Fruit fly (Drosophila melanogaster) whole organism, embryonic: ENCODE results near the gene CG3184.

Experiments
- Abd-B ChIP-seq: fragments of 200-800 bp; sonication (Bioruptor generic); optimal IDR thresholded peaks from 2 replicates; lab custom pipeline; 2018; ENCODE audit warnings: missing biosample characterization, mild to moderate bottlenecking, missing genetic modification characterization, moderate library complexity
- Ada2b ChIP-seq: fragments of 200-800 bp; sonication (Bioruptor generic); IDR thresholded peaks from 2 replicates; pipeline ENCODE4 v1.3.6; 2022; ENCODE audit warnings: missing biosample characterization, missing genetic modification characterization
- Atf3 ChIP-seq: fragments of 200-800 bp; sonication (Bioruptor generic); optimal IDR thresholded peaks from 3 replicates; lab custom pipeline; 2016; ENCODE audit warnings: missing biosample characterization, missing genetic modification characterization
- C15 ChIP-seq: fragments of 200-800 bp; sonication (Bioruptor generic); IDR thresholded peaks from 3 replicates; pipeline ENCODE4 v1.3.6; 2022; ENCODE audit warnings: missing biosample characterization, missing genetic modification characterization
- CG10321 ChIP-seq: fragments of 200-800 bp; sonication (Bioruptor generic); IDR thresholded peaks from 2 replicates; pipeline ENCODE4 v1.3.6; 2022; ENCODE audit warnings: missing biosample characterization, missing genetic modification characterization
- CG10543 ChIP-seq: fragments of 200-800 bp; sonication (Bioruptor generic); optimal IDR thresholded peaks from 3 replicates; lab custom pipeline; 2017; ENCODE audit warnings: missing biosample characterization, mild to moderate bottlenecking, missing genetic modification characterization, moderate library complexity
- CG10959 ChIP-seq: fragments of 200-800 bp; sonication (Bioruptor generic); IDR thresholded peaks from 2 replicates; pipeline ENCODE4 v1.3.6; 2022; ENCODE audit warnings: missing biosample characterization, missing genetic modification characterization
- CG14710 ChIP-seq: fragments of 200-800 bp; sonication (Bioruptor generic); optimal IDR thresholded peaks from 3 replicates; lab custom pipeline; 2019; ENCODE audit warnings: missing biosample characterization, mild to moderate bottlenecking, missing genetic modification characterization, moderate library complexity
- CG15269 ChIP-seq: fragments of 200-800 bp; sonication (Bioruptor generic); optimal IDR thresholded peaks from 2 replicates; lab custom pipeline; 2018; ENCODE audit warnings: missing biosample characterization, mild to moderate bottlenecking, missing genetic modification characterization, moderate library complexity
- CG15479 ChIP-seq: fragments of 200-800 bp; sonication (Bioruptor generic); optimal IDR thresholded peaks from 3 replicates; lab custom pipeline; 2019; ENCODE audit warnings: missing biosample characterization, mild to moderate bottlenecking, missing genetic modification characterization, moderate library complexity
- CG17385 ChIP-seq: fragments of 200-800 bp; sonication (Bioruptor generic); optimal IDR thresholded peaks from 3 replicates; lab custom pipeline; 2018; ENCODE audit warnings: missing biosample characterization, mild to moderate bottlenecking, missing genetic modification characterization
- CG18764 ChIP-seq: fragments of 200-800 bp; sonication (Bioruptor generic); optimal IDR thresholded peaks from 3 replicates; lab custom pipeline; 2016; ENCODE audit warnings: missing biosample characterization, missing genetic modification characterization
- CG2202 ChIP-seq: fragments of 200-800 bp; sonication (Bioruptor generic); optimal IDR thresholded peaks from 2 replicates; lab custom pipeline; 2018; ENCODE audit warnings: missing biosample characterization, mild to moderate bottlenecking, missing genetic modification characterization
- CG2875 ChIP-seq: fragments of 200-800 bp; sonication (Bioruptor generic); optimal IDR thresholded peaks from 2 replicates; lab custom pipeline; 2017; ENCODE audit warnings: missing biosample characterization, mild to moderate bottlenecking, missing genetic modification characterization, missing genetic modification reagents
- CG31441 ChIP-seq: fragments of 200-800 bp; sonication (Bioruptor generic); IDR thresholded peaks from 2 replicates; pipeline ENCODE4 v1.3.6; 2022; ENCODE audit warnings: missing biosample characterization, missing genetic modification characterization
- CG34376 ChIP-seq: fragments of 200-800 bp; sonication (Bioruptor generic); optimal IDR thresholded peaks from 2 replicates; lab custom pipeline; 2018; ENCODE audit warnings: missing biosample characterization, mild to moderate bottlenecking, missing genetic modification characterization
- CG4328 ChIP-seq: fragments of 200-800 bp; sonication (Bioruptor generic); optimal IDR thresholded peaks from 3 replicates; lab custom pipeline; 2017; ENCODE audit warnings: missing biosample characterization, missing genetic modification reagents, missing genetic modification characterization
- CG4617 ChIP-seq: fragments of 200-800 bp; sonication (Bioruptor generic); optimal IDR thresholded peaks from 3 replicates; lab custom pipeline; 2016; ENCODE audit warnings: missing biosample characterization, missing genetic modification characterization, borderline replicate concordance
- CG4730 ChIP-seq: fragments of 200-800 bp; sonication (Bioruptor generic); IDR thresholded peaks from 2 replicates; pipeline ENCODE4 v1.3.6; 2022; ENCODE audit warnings: missing biosample characterization, missing genetic modification characterization
- CG7372 ChIP-seq: fragments of 200-800 bp; sonication (Bioruptor generic); IDR thresholded peaks from 2 replicates; pipeline ENCODE4 v1.3.6; 2022; ENCODE audit warnings: missing biosample characterization, missing genetic modification characterization
- D19A ChIP-seq: fragments of 200-800 bp; optimal IDR thresholded peaks from 3 replicates; lab custom pipeline; 2019; ENCODE audit warnings: missing biosample characterization, mild to moderate bottlenecking, missing genetic modification characterization, moderate library complexity
- Dek ChIP-seq: fragments of 200-800 bp; sonication (Bioruptor generic); optimal IDR thresholded peaks from 3 replicates; lab custom pipeline; 2019; ENCODE audit warnings: missing biosample characterization, mild to moderate bottlenecking, missing genetic modification characterization, moderate library complexity
- GATAe ChIP-seq: fragments of 200-800 bp; sonication (Bioruptor generic); conservative IDR thresholded peaks from 2 replicates; pipeline ENCODE4 v1.3.6; 2022; ENCODE audit warnings: missing biosample characterization, missing genetic modification characterization
- H2.0 ChIP-seq: fragments of 200-800 bp; sonication (Bioruptor generic); IDR thresholded peaks from 2 replicates; pipeline ENCODE4 v1.3.6; 2022; ENCODE audit warnings: missing biosample characterization, missing genetic modification characterization
- Hand ChIP-seq: fragments of 200-800 bp; sonication (Bioruptor generic); optimal IDR thresholded peaks from 2 replicates; lab custom pipeline; 2017; ENCODE audit warnings: mild to moderate bottlenecking, missing biosample characterization, missing genetic modification reagents, missing genetic modification characterization
- Hr3 ChIP-seq: fragments of 200-800 bp; sonication (Bioruptor generic); optimal IDR thresholded peaks from 3 replicates; lab custom pipeline; 2016; ENCODE audit warnings: missing biosample characterization, missing genetic modification characterization
- Ssrp ChIP-seq: fragments of 200-800 bp; sonication (Bioruptor generic); optimal IDR thresholded peaks from 2 replicates; lab custom pipeline; 2018; ENCODE audit warnings: missing biosample characterization, mild to moderate bottlenecking, missing genetic modification characterization, moderate library complexity
- Usf ChIP-seq: fragments of 200-800 bp; sonication (Bioruptor generic); optimal IDR thresholded peaks from 2 replicates; lab custom pipeline; 2017; ENCODE audit warnings: missing genotype, missing biosample characterization, missing genetic modification characterization
- caup ChIP-seq: fragments of 200-800 bp; sonication (Bioruptor generic); optimal IDR thresholded peaks from 3 replicates; lab custom pipeline; 2017; ENCODE audit warnings: missing biosample characterization, mild to moderate bottlenecking, missing genetic modification characterization, moderate library complexity; ENCODE audit not compliant: severe bottlenecking
- chinmo ChIP-seq: fragments of 200-800 bp; sonication (Bioruptor generic); IDR thresholded peaks from 4 replicates; pipeline ENCODE4 v1.3.6; 2022; ENCODE audit warnings: missing biosample characterization, missing genetic modification characterization; ENCODE audit not compliant: partially characterized antibody
- crp ChIP-seq, 2 experiments: fragments of 200-800 bp; sonication (Bioruptor generic); optimal IDR thresholded peaks; 2 replicates in 1 of 2; 3 replicates in 1 of 2; lab custom pipeline; 2017; ENCODE audit warnings: missing biosample characterization in 2 of 2, missing genetic modification characterization in 2 of 2, mild to moderate bottlenecking in 1 of 2, moderate library complexity in 1 of 2
- danr ChIP-seq: fragments of 200-800 bp; sonication (Bioruptor generic); IDR thresholded peaks from 2 replicates; pipeline ENCODE4 v1.3.6; 2022; ENCODE audit warnings: missing biosample characterization, missing genetic modification characterization
- dimm ChIP-seq: fragments of 200-800 bp; sonication (Bioruptor generic); IDR thresholded peaks from 2 replicates; pipeline ENCODE4 v1.3.6; 2022; ENCODE audit warnings: missing biosample characterization, missing genetic modification characterization
- dpn ChIP-seq, 2 experiments: fragments of 200-800 bp; sonication (Bioruptor generic); optimal IDR thresholded peaks; 3 replicates each; lab custom pipeline; 2016; ENCODE audit warnings: missing biosample characterization in 2 of 2, missing genetic modification characterization in 2 of 2
- gcm ChIP-seq: fragments of 200-800 bp; sonication (Bioruptor generic); optimal IDR thresholded peaks from 2 replicates; lab custom pipeline; 2019; ENCODE audit warnings: missing biosample characterization, mild to moderate bottlenecking, missing genetic modification characterization, moderate library complexity
- gt ChIP-seq: fragments of 200-800 bp; sonication (Bioruptor generic); IDR thresholded peaks from 2 replicates; pipeline ENCODE4 v1.3.6; 2022; ENCODE audit warnings: missing biosample characterization, missing genetic modification characterization
- hkb ChIP-seq, 2 experiments: fragments of 200-800 bp in 1 of 2; fragments of >200 bp in 1 of 2; sonication (Bioruptor generic) in 1 of 2; IDR thresholded peaks in 1 of 2; optimal IDR thresholded peaks in 1 of 2; 2 replicates each; pipeline versions ENCODE4 v1.3.6 to Lab custom; 2017 to 2022; ENCODE audit warnings: missing biosample characterization in 1 of 2, missing genetic modification characterization in 1 of 2
- jigr1 ChIP-seq: fragments of 200-800 bp; sonication (Bioruptor generic); IDR thresholded peaks from 3 replicates; pipeline ENCODE4 v1.3.6; 2022; ENCODE audit warnings: missing biosample characterization, missing genetic modification characterization
- jumu ChIP-seq: fragments of 200-800 bp; sonication (Bioruptor generic); optimal IDR thresholded peaks from 3 replicates; lab custom pipeline; 2016; ENCODE audit warnings: missing biosample characterization, missing genetic modification characterization
- kah ChIP-seq: fragments of 200-800 bp; sonication (Bioruptor generic); optimal IDR thresholded peaks from 2 replicates; lab custom pipeline; 2018; ENCODE audit warnings: missing biosample characterization, mild to moderate bottlenecking, missing genetic modification characterization
- sc ChIP-seq, 3 experiments: fragments of >200 bp in 2 of 3; fragments of 200-800 bp in 1 of 3; sonication (Bioruptor generic) in 1 of 3; optimal IDR thresholded peaks; 2 replicates in 2 of 3; 3 replicates in 1 of 3; lab custom pipeline; 2017; ENCODE audit warnings: mild to moderate bottlenecking in 1 of 3, missing biosample characterization in 1 of 3, missing genetic modification characterization in 1 of 3, missing genetic modification reagents in 1 of 3
- shn ChIP-seq: fragments of 200-800 bp; sonication (Bioruptor generic); optimal IDR thresholded peaks from 3 replicates; lab custom pipeline; 2016; ENCODE audit warnings: missing biosample characterization, missing genetic modification characterization
- sim ChIP-seq: fragments of 200-800 bp; sonication (Bioruptor generic); IDR thresholded peaks from 2 replicates; pipeline ENCODE4 v1.3.6; 2022; ENCODE audit warnings: missing biosample characterization, missing genetic modification characterization
- sna ChIP-seq: fragments of 200-800 bp; sonication (Bioruptor generic); IDR thresholded peaks from 2 replicates; pipeline ENCODE4 v1.3.6; 2022; ENCODE audit warnings: missing biosample characterization, missing genetic modification characterization; ENCODE audit not compliant: partially characterized antibody
- toy ChIP-seq: fragments of 200-800 bp; sonication (Bioruptor generic); IDR thresholded peaks from 2 replicates; pipeline ENCODE4 v1.3.6; 2022; ENCODE audit warnings: missing biosample characterization, missing genetic modification characterization
- tup ChIP-seq: fragments of 200-800 bp; sonication (Bioruptor generic); optimal IDR thresholded peaks from 2 replicates; lab custom pipeline; 2016; ENCODE audit warnings: missing biosample characterization, mild to moderate bottlenecking, missing genetic modification characterization, moderate library complexity
- twi ChIP-seq: fragments of 200-800 bp; optimal IDR thresholded peaks from 2 replicates; lab custom pipeline; 2019; ENCODE audit warnings: missing biosample characterization, mild to moderate bottlenecking, missing genetic modification characterization, moderate library complexity

CG3184 gene

DNA sequence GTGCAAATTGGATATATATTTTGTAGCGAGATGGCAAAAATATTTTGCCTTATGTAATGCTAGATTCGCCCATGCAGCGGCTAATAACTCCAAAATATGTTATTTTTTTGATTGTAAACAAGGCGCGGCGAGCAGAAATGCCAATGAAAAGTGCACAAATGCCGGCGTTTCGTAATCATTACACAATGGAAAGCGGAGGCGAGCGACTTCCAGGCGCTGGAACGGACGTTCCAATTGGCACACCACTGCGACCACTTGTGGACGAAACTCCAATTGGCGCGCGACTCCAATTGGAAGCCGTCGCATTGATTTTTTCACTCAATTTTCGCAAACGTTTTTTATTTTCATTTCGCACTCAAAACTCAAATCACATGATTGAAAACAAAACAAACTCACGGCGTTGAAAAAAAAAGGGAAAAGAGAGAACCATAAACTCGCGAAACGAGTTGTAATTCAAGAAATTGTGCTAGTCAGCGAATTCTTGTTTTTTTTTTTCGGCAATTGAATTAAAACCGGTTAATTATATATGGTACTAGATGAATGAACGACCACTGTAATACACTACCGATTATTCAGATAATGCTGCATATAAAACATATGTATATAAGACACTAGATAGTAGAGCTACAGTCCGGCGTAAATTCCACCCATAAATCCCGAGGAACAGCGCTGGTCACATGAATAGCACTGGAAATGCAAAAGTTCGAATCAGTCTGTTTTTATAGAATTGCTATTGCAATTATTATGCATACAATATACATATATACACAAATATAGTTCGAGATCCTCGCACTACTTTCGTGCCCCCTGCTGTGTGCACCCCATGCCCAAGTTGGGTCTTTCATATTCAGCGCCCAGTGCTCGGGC lies 9.7 kb downstream of the CG3184 start, which contains the start of gene ND-ASHI (continued):
- peak; percentile 73 for TF ChIP-seq twi
- TF ChIP-seq jumu (GFP tag; lab: Kevin White, UChicago): peak; percentile 86
- peak; percentile 93 for TF ChIP-seq H2.0
- TF ChIP-seq chinmo: 0 out of 4 replicates have a peak, but pooled peaks have one; percentile 4
- TF ChIP-seq tup: peak; percentile 92
- peak; percentile 65 for TF ChIP-seq CG10321 (GFP tag; lab: Robert Waterston, UW)
- peak; percentile 87 for TF ChIP-seq CG2875
- peak in 1 of 2 experiments; percentile 49 for TF ChIP-seq crp (GFP tag; optimal IDR thresholded peaks at IDR 0.05; lab: Kevin White, UChicago)
- peak; percentile 89 for TF ChIP-seq CG31441 (GFP tag; lab: Robert Waterston, UW)
- peak; percentile 92 for TF ChIP-seq CG17385 (GFP tag; lab: Kevin White, UChicago)
- peak; percentile 90 for TF ChIP-seq Hr3 (GFP tag; lab: Kevin White, UChicago)
- peak; percentile 85 for TF ChIP-seq GATAe (GFP tag; lab: Robert Waterston, UW)
- TF ChIP-seq C15 (GFP tag; lab: Robert Waterston, UW): peak; percentile 94
- TF ChIP-seq Ssrp (tag; lab: Kevin White, UChicago): peak; percentile 84
- peak; percentile 88 for TF ChIP-seq dimm
- peak; percentile 77 for TF ChIP-seq Atf3 (GFP tag; lab: Kevin White, UChicago)
- peak; percentile 96 for TF ChIP-seq Hand (GFP tag; lab: Kevin White, UChicago)
- peak; percentile 89 for TF ChIP-seq Usf (GFP tag; lab: Kevin White, UChicago)
- TF ChIP-seq CG14710: peak; percentile 79
- TF ChIP-seq shn (GFP tag; lab: Kevin White, UChicago): peak; percentile 77
- TF ChIP-seq CG4328 (GFP tag; lab: Kevin White, UChicago): peak; percentile 83
- peak; percentile 90 for TF ChIP-seq D19A
- TF ChIP-seq CG4617: peak; percentile 85
- peak; percentile 84 for TF ChIP-seq gcm (GFP tag; lab: Kevin White, UChicago)
- peak; percentile 96 for TF ChIP-seq Ada2b (GFP tag; lab: Robert Waterston, UW)
- peak; percentile 86 for TF ChIP-seq CG10959 (GFP tag; lab: Robert Waterston, UW)
- peak; percentile 85 for TF ChIP-seq Abd-B (GFP tag; lab: Kevin White, UChicago)
- peak; percentile 96 for TF ChIP-seq CG10543 (GFP tag; lab: Kevin White, UChicago)
- TF ChIP-seq sim: peak; percentile 77
- peak; percentile 95 for TF ChIP-seq CG7372 (GFP tag; lab: Robert Waterston, UW)
- TF ChIP-seq CG18764 (GFP tag; lab: Kevin White, UChicago): peak; percentile 85
- peak; percentile 74 for TF ChIP-seq CG2202 (tag; lab: Kevin White, UChicago)
- peak; percentile 95 for TF ChIP-seq CG15269 (tag; lab: Kevin White, UChicago)
- peak; percentile 90 for TF ChIP-seq CG4730 (GFP tag; lab: Robert Waterston, UW)
- TF ChIP-seq sna (GFP tag; lab: Robert Waterston, UW): no peak
- TF ChIP-seq danr (GFP tag; lab: Robert Waterston, UW): peak; percentile 92
- TF ChIP-seq toy (GFP tag; lab: Robert Waterston, UW): peak; percentile 94
- TF ChIP-seq gt (GFP tag; lab: Robert Waterston, UW): peak; percentile 79
- TF ChIP-seq jigr1 (GFP tag; lab: Robert Waterston, UW): peak; percentile 81; the same call in 2 of the 3 replicates
- peak; percentile 94 for TF ChIP-seq Dek (tag; lab: Kevin White, UChicago)
- no peak for TF ChIP-seq sc (optimal IDR thresholded peaks at IDR 0.05; lab: Kevin White, UChicago)
- TF ChIP-seq sc (GFP tag; optimal IDR thresholded peaks at IDR 0.05; lab: Kevin White, UChicago): peak; percentile 82
- peak; percentile 95 for TF ChIP-seq dpn (GFP tag; optimal IDR thresholded peaks at IDR 0.05; lab: Kevin White, UChicago)
- TF ChIP-seq CG15479 (GFP tag; lab: Kevin White, UChicago): no peak
- no peak for TF ChIP-seq hkb (optimal IDR thresholded peaks at IDR 0.05; lab: Kevin White, UChicago)
- peak; percentile 97 for TF ChIP-seq hkb (GFP tag; IDR thresholded peaks at IDR 0.05; lab: Robert Waterston, UW)
- peak; percentile 56 for TF ChIP-seq kah (GFP tag; lab: Kevin White, UChicago)
- peak; percentile 98 for TF ChIP-seq caup (GFP tag; lab: Kevin White, UChicago)
- peak; percentile 97 for TF ChIP-seq CG34376 (GFP tag; lab: Kevin White, UChicago)
